Worm (Caenorhabditis elegans): ENCODE data around the gene dos-2.

dos-2 gene

DNA sequence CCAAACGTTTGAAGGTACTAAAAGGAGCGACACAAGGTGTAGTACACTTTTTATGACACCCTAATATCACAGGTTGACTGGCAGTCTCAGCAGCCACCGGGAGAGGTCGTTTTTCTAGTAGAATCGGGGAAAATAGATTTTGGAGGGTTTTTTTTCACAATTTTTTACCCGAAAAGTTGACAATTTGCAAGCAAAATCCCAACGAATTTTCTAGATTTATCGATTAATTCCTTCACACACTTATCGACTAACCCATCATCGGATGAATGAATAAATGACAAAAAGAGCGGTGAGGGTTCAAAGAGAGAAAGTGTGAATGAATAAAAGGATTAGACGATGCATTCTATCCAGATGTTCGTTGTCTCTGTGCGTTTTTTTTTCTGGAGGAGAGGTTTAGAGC, 20.1 kb upstream of the dos-2 start:
- no peak for TF ChIP-seq unc-62 (GFP tag; optimal IDR thresholded peaks at IDR 0.05)

DNA sequence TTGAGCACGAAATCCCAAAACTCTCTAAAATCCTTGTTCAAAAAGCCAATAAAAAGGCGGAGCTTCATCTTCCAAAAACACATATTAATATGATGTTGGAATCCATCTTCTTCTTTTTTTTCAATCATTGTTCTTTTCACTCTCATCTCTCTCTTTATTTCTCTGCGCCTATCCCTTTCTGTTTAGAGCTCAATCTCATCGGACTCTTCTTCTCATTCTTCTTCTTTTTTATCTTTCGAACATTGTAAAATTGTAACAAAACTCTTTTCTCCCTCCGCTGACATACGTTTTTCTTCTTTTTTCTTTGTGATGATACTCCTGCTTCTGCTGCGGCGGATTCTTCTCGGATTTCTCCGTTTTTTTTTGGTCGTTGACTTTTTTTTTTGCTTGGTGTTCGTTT, 19.3 kb upstream of the dos-2 start:
- TF ChIP-seq unc-62 (GFP tag; optimal IDR thresholded peaks at IDR 0.05) = no peak

DNA sequence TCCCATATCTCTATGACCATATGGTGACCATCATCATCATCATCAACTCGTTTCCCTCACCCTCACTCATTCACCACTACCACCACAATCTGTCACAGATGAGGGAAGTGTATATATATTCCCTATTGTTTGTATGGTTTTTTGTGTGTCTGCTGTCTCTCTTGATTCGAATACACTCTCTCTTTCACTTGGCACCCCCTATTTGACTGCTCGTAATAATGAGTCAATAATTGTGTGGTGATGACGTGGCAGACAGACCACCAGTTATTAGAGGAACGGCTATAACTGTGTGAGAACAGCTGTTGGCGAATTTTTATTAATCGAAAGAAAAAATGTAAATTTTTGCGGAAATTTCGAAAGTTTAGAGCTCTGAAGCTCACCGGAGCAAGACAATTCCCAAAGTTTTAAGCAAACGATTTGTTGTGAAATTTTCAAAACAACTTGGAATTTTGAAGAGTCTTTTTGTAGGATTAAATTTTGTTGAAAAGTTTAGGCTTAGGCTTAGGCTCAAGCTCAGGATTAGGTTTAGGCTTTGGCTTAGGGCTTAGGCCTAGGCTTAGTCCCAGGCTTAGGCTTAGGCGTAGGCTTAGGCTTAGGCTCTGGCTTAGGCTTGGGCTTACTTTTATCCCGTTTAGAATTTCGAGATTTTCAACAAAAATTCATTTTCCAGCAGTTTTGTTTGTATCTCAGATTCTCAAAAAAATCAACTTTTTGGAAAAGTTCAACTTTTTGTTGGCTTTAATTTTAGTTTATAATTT, 18.4 kb upstream of the dos-2 start:
- TF ChIP-seq unc-62 (GFP tag; optimal IDR thresholded peaks at IDR 0.05) = no peak

DNA sequence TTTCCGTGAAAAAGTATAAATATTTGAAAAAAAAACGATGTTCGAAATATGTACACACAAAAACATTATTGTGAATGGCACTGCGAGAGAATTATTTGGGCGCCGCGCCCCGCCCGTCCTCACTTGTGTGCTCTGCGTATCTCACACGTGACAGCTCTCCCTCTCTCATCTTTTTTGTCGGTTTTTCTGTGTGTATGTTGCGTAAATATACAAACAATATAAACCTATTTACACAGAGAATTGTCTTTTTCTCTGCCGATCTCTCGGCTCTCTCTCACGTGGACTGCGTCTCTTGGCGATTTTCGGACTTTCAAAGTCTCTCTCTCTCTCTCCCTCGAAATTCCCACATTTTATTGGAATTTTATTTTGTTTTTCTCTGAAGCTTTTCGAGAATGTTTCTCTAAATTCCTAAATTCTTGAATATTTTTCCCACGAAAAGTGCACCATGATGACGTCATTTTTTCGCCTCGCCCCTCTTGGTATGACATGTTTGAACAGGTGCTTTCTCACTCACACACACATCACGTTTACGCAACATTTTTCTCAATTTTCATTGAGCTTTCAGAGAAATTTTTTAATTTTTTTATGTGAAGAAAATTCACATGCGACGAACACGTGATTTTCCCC, 17.3 kb upstream of the dos-2 start:
- TF ChIP-seq unc-62 (GFP tag; optimal IDR thresholded peaks at IDR 0.05) = no peak

DNA sequence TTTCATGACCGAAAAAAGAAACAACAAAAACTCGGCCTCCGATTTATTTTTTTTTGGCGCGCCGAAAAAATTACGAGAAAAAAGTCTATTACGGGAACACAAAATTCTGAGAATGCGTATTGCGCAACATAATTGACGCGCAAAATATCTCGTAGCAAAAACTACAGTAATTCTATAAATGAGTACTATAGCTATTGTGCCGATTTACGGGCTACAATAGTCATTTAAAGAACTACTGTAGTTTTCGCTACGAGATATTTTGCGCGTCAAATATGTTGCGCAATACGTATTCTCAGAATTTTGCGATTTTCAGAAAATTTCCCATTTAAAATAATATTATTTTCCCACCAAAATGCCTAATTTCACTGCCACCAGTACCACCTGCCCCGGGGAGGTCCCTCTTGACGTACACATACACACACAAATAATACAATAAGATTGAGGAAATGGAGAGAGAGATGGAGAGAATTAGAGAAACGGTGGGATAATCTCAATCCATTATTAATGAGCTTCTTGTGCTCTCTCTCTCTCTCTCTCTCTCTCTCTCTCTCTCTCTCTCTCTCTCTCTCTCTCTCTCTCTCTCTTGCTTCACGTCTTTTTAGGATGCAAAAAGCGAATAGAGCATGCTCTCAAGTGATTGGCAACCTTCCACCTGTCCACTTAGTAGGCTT, 16.5 kb upstream of the dos-2 start:
- TF ChIP-seq unc-62 (GFP tag; optimal IDR thresholded peaks at IDR 0.05) = no peak

ce11 chrII:3960276-3960675, 15.8 kb upstream of the dos-2 start:
- TF ChIP-seq unc-62 (GFP tag; optimal IDR thresholded peaks at IDR 0.05) = no peak

- TF ChIP-seq unc-62 (GFP tag; optimal IDR thresholded peaks at IDR 0.05) = no peak
Measured at ce11 chrII:3961256-3961655, 14.8 kb upstream of the dos-2 start.

ce11 chrII:3964302-3964885, 11.6 kb upstream of the dos-2 start:
- TF ChIP-seq unc-62 (GFP tag; optimal IDR thresholded peaks at IDR 0.05) = no peak

DNA sequence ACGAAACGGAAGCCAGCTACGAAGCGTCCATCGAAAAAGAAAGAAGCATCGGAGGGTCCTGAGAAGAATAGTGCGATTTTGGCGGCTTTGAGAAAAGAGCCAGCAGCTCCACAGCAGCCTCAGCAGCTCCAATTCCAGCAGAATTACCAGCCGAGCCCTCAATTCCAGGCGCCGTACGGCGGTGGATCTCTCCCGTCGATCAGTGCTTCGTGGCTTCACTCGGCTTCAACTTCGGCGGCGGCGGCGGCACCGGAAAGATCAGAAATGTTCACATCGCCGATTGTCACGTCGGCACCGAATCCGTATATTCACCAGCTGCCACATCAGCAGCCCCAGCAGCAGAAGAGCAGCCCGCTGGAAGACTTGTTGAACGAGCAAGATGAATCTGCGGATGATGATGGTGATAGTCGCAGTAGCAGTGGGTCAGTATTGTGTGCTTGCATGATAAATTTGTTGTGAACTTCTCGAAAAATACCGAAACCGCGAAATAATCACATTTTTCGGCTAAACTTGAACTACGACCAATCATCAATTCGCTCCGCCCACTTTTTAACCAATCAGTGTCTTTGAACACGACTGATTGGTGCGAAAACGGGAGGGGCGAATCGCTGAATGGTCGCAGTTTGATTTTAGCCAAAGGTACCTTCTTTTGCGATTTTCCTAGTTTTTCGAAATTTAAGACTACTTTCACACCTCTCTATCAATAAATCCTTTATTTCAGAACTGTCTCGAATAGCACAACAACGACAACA, 10.2 kb upstream of the dos-2 start:
- TF ChIP-seq unc-62 (GFP tag; optimal IDR thresholded peaks at IDR 0.05) = no peak

DNA sequence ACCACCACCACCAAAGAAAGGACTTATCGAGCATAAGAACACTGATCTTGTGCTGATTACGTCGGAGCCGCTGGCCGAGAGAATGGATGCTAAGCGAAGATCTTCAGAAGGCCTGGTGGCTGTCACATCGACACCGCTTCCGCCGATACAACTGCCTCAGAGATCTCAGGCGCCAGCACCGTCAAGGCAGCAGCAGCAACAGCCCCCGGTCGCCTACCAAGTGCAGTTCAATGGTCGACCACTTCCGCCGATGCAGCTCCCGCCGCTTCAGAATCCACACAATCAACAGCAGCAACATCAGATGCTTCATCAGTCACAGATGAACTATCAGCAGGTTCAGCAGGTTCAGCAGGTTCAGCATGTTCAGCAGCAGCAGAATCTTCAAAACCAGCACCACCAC, 9.0 kb upstream of the dos-2 start:
- no peak for TF ChIP-seq unc-62 (GFP tag; optimal IDR thresholded peaks at IDR 0.05)

- no peak for TF ChIP-seq unc-62 (GFP tag; optimal IDR thresholded peaks at IDR 0.05)
Measured at ce11 chrII:3968070-3968469, 8.0 kb upstream of the dos-2 start.

DNA sequence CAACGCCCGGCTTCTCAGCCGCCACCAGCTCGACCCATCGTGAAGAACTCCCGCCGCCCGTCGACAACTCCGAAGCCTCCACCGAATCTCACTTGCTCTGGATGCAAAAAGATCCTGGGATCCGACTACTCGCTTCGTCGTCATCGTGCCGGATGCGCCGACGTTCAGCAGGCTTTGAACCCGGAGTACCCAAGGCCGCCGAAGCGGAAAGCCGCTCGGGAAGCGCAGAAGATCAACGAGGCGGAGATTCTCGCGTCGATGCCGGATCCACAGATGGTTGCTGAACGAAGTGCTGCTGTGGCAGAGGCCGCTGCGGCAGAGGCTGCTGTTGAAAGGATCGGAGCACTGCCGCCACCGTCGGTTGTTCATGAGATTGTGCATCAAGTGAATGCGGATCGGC, 7.2 kb upstream of the dos-2 start:
- TF ChIP-seq unc-62 (GFP tag; optimal IDR thresholded peaks at IDR 0.05) = no peak

ce11 chrII:3972153-3972552, 3.9 kb upstream of the dos-2 start, which contains the start of gene K10G6.9:
TSS of gene K10G6.9 (plus strand) at chrII:3972262.
- TF ChIP-seq unc-62 (GFP tag; optimal IDR thresholded peaks at IDR 0.05) = no peak

ce11 chrII:3974953-3975352, 1.1 kb upstream of the dos-2 start, which contains the start of gene cank-26:
TSS of gene cank-26 (minus strand) at chrII:3975065.
- TF ChIP-seq unc-62 (GFP tag; optimal IDR thresholded peaks at IDR 0.05) = no peak

- TF ChIP-seq unc-62 (GFP tag; optimal IDR thresholded peaks at IDR 0.05) = no peak
Measured at ce11 chrII:3978198-3978597, 2.2 kb downstream of the dos-2 start.

DNA sequence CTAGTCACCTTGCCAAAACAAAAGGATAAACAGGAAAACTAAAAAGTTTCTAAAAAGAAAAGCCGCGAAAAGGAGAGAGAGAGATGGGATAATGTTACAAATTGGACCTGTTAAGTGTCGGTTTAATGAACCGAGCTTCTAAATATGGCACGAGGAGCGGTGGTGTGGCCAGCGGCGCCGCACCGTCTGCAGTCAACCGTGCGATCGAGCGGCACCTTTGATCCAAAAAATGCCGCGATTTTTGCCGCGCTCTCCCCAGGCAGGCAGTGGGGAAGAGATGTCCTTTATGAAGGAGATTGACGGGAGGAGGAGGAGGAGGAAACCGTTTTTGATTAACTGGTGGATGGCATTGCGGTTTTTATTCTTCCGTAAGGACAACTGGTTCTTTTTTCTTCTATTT, 4.3 kb downstream of the dos-2 start:
- TF ChIP-seq unc-62 (GFP tag; optimal IDR thresholded peaks at IDR 0.05) = no peak
